Worm (Caenorhabditis elegans): ENCODE data around the gene fmi-1.

Gene fmi-1

DNA sequence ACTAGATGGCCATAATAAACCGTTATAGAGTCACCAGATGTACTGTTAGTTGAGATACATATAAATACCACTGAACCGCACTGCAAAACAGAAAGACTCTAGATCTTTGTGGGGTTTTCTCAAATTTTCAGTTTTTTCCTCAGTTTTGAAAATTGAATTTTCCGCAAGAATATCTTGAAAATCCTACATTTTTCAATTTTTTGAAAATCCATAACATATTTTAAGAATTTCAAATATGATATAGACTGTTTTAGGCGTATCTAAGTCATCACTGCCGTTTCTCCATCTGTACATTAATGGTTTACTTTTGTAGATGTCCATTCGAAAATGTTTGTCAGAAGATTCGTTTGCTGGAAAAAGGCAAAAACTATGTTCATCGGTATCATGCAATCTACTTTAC lies 43.0 kb downstream of the fmi-1 start, which contains the start of gene F42E8.1:
Gene F42E8.1 (plus strand): TSS at position 301 of the 400 bp plus-strand sequence.
- TF ChIP-seq hlh-1 (tag; optimal IDR thresholded peaks at IDR 0.05) (no peak), nhr-12 (tag; optimal IDR thresholded peaks at IDR 0.05) (no peak), ztf-11 (tag; optimal IDR thresholded peaks at IDR 0.05) (no peak), nhr-237 (tag; optimal IDR thresholded peaks at IDR 0.05) (no peak), ces-1 (GFP tag; optimal IDR thresholded peaks at IDR 0.05) (no peak), unc-62 (GFP tag; optimal IDR thresholded peaks at IDR 0.05) (no peak), nhr-28 (tag; optimal IDR thresholded peaks at IDR 0.05) (no peak)

ce11 chrV:13063402-13063801 lies 44.5 kb downstream of the fmi-1 start:
- TF ChIP-seq hlh-1 (tag; optimal IDR thresholded peaks at IDR 0.05) (no peak), ztf-11 (tag; optimal IDR thresholded peaks at IDR 0.05) (no peak), ceh-39 (tag; optimal IDR thresholded peaks at IDR 0.05) (no peak)

DNA sequence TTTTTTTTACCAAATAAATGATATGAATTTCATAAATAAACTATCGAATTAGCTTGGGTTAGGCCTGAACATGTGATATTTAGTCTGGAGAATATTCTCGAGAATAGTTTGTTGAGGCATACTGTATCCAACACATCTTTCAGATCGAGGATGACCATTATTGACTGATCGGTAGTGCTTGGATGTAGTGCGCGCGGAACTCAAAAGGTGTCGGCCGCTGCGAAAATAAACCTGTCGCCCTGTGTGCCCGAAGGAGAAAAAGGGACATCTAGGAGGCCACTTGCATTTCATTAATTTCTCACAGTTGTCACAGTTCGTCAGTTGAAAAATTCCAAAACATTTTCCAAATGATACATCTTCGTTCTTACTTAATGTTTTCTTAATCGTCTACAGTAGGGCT lies 45.3 kb downstream of the fmi-1 start:
- TF ChIP-seq lin-32 (GFP tag; optimal IDR thresholded peaks at IDR 0.05) (no peak), unc-39 (tag; optimal IDR thresholded peaks at IDR 0.05) (no peak), unc-62 (GFP tag; optimal IDR thresholded peaks at IDR 0.05) (no peak), ceh-43 (GFP tag; optimal IDR thresholded peaks at IDR 0.05) (no peak), mls-2 (tag; optimal IDR thresholded peaks at IDR 0.05) (no peak), tbx-8 (GFP tag; optimal IDR thresholded peaks at IDR 0.05) (no peak), nhr-76 (tag; optimal IDR thresholded peaks at IDR 0.05) (no peak), lsy-2 (tag; optimal IDR thresholded peaks at IDR 0.05) (no peak), M03D4.4 (tag; optimal IDR thresholded peaks at IDR 0.05) (no peak), elt-3 (tag; optimal IDR thresholded peaks at IDR 0.05) (no peak), ceh-39 (tag; optimal IDR thresholded peaks at IDR 0.05) (no peak), ces-1 (GFP tag; optimal IDR thresholded peaks at IDR 0.05) (no peak), pha-4 (tag; optimal IDR thresholded peaks at IDR 0.05) (no peak), elt-1 (tag; optimal IDR thresholded peaks at IDR 0.05; ENCODE audit: borderline replicate concordance, insufficient read depth) (no peak), ham-2 (GFP tag; optimal IDR thresholded peaks at IDR 0.05) (no peak), zip-8 (tag; optimal IDR thresholded peaks at IDR 0.05) (no peak), mep-1 (tag; optimal IDR thresholded peaks at IDR 0.05) (no peak), blmp-1 (tag; optimal IDR thresholded peaks at IDR 0.05) (no peak), nhr-2 (tag; optimal IDR thresholded peaks at IDR 0.05) (no peak)

DNA sequence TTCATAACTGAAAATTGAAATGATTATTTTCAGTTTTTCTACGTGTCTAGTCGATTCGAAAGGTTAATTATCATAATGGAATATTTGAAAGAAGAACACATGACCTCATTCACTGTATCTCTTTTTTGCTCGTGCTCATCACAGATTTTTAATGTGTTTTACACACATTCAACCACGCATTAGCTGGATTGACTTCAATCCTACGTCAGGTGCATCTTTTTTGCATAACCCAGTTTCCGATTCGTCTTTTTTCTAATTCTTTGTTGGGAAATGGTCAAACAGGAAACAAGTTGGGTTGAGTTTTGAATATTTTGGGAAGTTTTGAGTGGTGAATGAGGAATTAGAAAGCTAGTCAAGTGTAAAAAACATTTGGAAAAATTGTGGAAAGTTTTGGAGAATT lies 51.4 kb downstream of the fmi-1 start:
- TF ChIP-seq flh-1 (GFP tag; optimal IDR thresholded peaks at IDR 0.05) = no peak
- no peak for TF ChIP-seq nhr-28 (tag; optimal IDR thresholded peaks at IDR 0.05)
- no peak for TF ChIP-seq mls-2 (tag; optimal IDR thresholded peaks at IDR 0.05)
- TF ChIP-seq nhr-2 (tag; optimal IDR thresholded peaks at IDR 0.05) = no peak
- TF ChIP-seq tbx-8 (GFP tag; optimal IDR thresholded peaks at IDR 0.05) = no peak
- no peak for TF ChIP-seq ceh-43 (GFP tag; optimal IDR thresholded peaks at IDR 0.05)
- no peak for TF ChIP-seq unc-62 (GFP tag; optimal IDR thresholded peaks at IDR 0.05)
- no peak for TF ChIP-seq nhr-237 (tag; optimal IDR thresholded peaks at IDR 0.05)
- no peak for TF ChIP-seq snpc-4 (tag; optimal IDR thresholded peaks at IDR 0.05)
- no peak for TF ChIP-seq sptf-1 (tag; optimal IDR thresholded peaks at IDR 0.05)
- TF ChIP-seq lsy-2 (tag; optimal IDR thresholded peaks at IDR 0.05) = no peak
- no peak for TF ChIP-seq ceh-83 (GFP tag; optimal IDR thresholded peaks at IDR 0.05)
- no peak for TF ChIP-seq mab-5 (tag; optimal IDR thresholded peaks at IDR 0.05)
- TF ChIP-seq sem-2 (GFP tag; optimal IDR thresholded peaks at IDR 0.05) = no peak
- no peak for TF ChIP-seq drap-1 (GFP tag; optimal IDR thresholded peaks at IDR 0.05)
- no peak for TF ChIP-seq elt-3 (tag; optimal IDR thresholded peaks at IDR 0.05)
- TF ChIP-seq nhr-12 (tag; optimal IDR thresholded peaks at IDR 0.05) = no peak
- no peak for TF ChIP-seq hlh-1 (tag; optimal IDR thresholded peaks at IDR 0.05)

DNA sequence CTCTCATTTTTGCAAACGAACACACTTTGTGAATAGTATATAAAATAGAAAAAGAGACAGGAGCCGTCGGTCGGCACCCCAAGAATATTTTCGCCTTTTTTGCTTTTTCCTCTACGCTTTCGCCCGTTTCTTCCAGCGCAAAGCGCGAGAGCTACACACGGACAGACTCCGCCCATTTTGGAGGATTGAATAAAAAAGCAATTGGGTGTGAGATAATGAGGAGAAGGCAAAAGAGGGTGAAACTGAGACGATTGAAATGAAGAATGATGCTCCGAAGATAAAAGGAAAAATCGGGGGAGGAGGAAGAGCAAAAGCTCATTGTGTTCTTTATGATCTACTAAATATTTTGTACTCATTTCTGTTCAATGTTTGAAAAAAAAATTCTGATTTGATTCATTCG lies 52.2 kb downstream of the fmi-1 start, which contains the start of gene C34B4.3:
Gene C34B4.3 (minus strand): TSS at position 101 of the 400 bp plus-strand sequence.
- TF ChIP-seq drap-1 (GFP tag; optimal IDR thresholded peaks at IDR 0.05) = no peak
- TF ChIP-seq mep-1 (tag; optimal IDR thresholded peaks at IDR 0.05) = no peak
- TF ChIP-seq elt-3 (tag; optimal IDR thresholded peaks at IDR 0.05) = no peak
- TF ChIP-seq ceh-39 (tag; optimal IDR thresholded peaks at IDR 0.05) = no peak
- no peak for TF ChIP-seq unc-120 (tag; optimal IDR thresholded peaks at IDR 0.05; ENCODE audit: poor library complexity, severe bottlenecking)
- TF ChIP-seq ham-2 (GFP tag; optimal IDR thresholded peaks at IDR 0.05) = no peak
- no peak for TF ChIP-seq hlh-1 (tag; optimal IDR thresholded peaks at IDR 0.05)
- no peak for TF ChIP-seq nhr-2 (tag; optimal IDR thresholded peaks at IDR 0.05)
- no peak for TF ChIP-seq ceh-43 (GFP tag; optimal IDR thresholded peaks at IDR 0.05)
- TF ChIP-seq nhr-12 (tag; optimal IDR thresholded peaks at IDR 0.05) = no peak

Data from whole organism, mixed stage, embryonic.